Fruit fly (Drosophila melanogaster) whole organism, embryonic: ENCODE measurements around the gene Sox100B.
A peak's percentile ranks its signal among the peaks of the same experiment; 100 is the strongest.

ENCODE experiments used
- Awh ChIP-seq: fragments of 200-800 bp; sonication (Bioruptor generic); IDR thresholded peaks from 2 replicates; pipeline ENCODE4, ENCODE4 v1.3.6; 2022; ENCODE audit warnings: missing biosample characterization, missing genetic modification characterization
- B-H2 ChIP-seq: fragments of 200-800 bp; sonication (Bioruptor generic); optimal IDR thresholded peaks from 2 replicates; lab custom pipeline; 2018; ENCODE audit warnings: missing biosample characterization, mild to moderate bottlenecking, missing genetic modification characterization
- Bteb2 ChIP-seq: fragments of 200-800 bp; sonication (Bioruptor generic); optimal IDR thresholded peaks from 2 replicates; lab custom pipeline; 2016; ENCODE audit warnings: missing biosample characterization, missing genetic modification characterization
- C15 ChIP-seq: fragments of 200-800 bp; sonication (Bioruptor generic); IDR thresholded peaks from 3 replicates; pipeline ENCODE4 v1.3.6; 2022; ENCODE audit warnings: missing biosample characterization, missing genetic modification characterization
- CG10366 ChIP-seq: fragments of 200-800 bp; sonication (Bioruptor generic); IDR thresholded peaks from 2 replicates; pipeline ENCODE4 v1.3.6; 2022; ENCODE audit warnings: missing biosample characterization, missing genetic modification characterization
- CG11723 ChIP-seq: fragments of 200-800 bp; sonication (Bioruptor generic); optimal IDR thresholded peaks from 2 replicates; lab custom pipeline; 2017; ENCODE audit warnings: missing biosample characterization, mild to moderate bottlenecking, missing genetic modification characterization
- CG12236 ChIP-seq: fragments of 200-800 bp; sonication (Bioruptor generic); optimal IDR thresholded peaks from 2 replicates; lab custom pipeline; 2016; ENCODE audit warnings: missing biosample characterization, missing genetic modification characterization
- CG13123 ChIP-seq: fragments of 200-800 bp; sonication (Bioruptor generic); optimal IDR thresholded peaks from 2 replicates; lab custom pipeline; 2016; ENCODE audit warnings: missing biosample characterization, missing genetic modification characterization
- CG14050 ChIP-seq: fragments of 200-800 bp; sonication (Bioruptor generic); IDR thresholded peaks from 3 replicates; pipeline ENCODE4 v1.3.6; 2022; ENCODE audit warnings: missing biosample characterization, missing genetic modification characterization
- CG15479 ChIP-seq: fragments of 200-800 bp; sonication (Bioruptor generic); optimal IDR thresholded peaks from 3 replicates; lab custom pipeline; 2019; ENCODE audit warnings: missing biosample characterization, mild to moderate bottlenecking, missing genetic modification characterization, moderate library complexity
- CG17385 ChIP-seq: fragments of 200-800 bp; sonication (Bioruptor generic); optimal IDR thresholded peaks from 3 replicates; lab custom pipeline; 2018; ENCODE audit warnings: missing biosample characterization, mild to moderate bottlenecking, missing genetic modification characterization
- CG17612 ChIP-seq: fragments of 200-800 bp; sonication (Bioruptor generic); IDR thresholded peaks from 2 replicates; pipeline ENCODE4 v1.3.6; 2022; ENCODE audit warnings: missing biosample characterization, missing genetic modification characterization
- CG18764 ChIP-seq: fragments of 200-800 bp; sonication (Bioruptor generic); optimal IDR thresholded peaks from 3 replicates; lab custom pipeline; 2016; ENCODE audit warnings: missing biosample characterization, missing genetic modification characterization
- CG2116 ChIP-seq: fragments of 200-800 bp; sonication (Bioruptor generic); optimal IDR thresholded peaks from 3 replicates; lab custom pipeline; 2018; ENCODE audit warnings: missing biosample characterization, mild to moderate bottlenecking, missing genetic modification characterization
- CG3065 ChIP-seq: fragments of 200-800 bp; sonication (Bioruptor generic); optimal IDR thresholded peaks from 2 replicates; lab custom pipeline; 2016; ENCODE audit warnings: missing biosample characterization, missing genetic modification characterization
- CG31441 ChIP-seq: fragments of 200-800 bp; sonication (Bioruptor generic); IDR thresholded peaks from 2 replicates; pipeline ENCODE4 v1.3.6; 2022; ENCODE audit warnings: missing biosample characterization, missing genetic modification characterization
- CG32767 ChIP-seq: fragments of 200-800 bp; sonication (Bioruptor generic); IDR thresholded peaks from 2 replicates; pipeline ENCODE4 v1.3.6; 2022; ENCODE audit warnings: missing biosample characterization, missing genetic modification characterization
- CG33213 ChIP-seq: fragments of 200-800 bp; sonication (Bioruptor generic); optimal IDR thresholded peaks from 3 replicates; lab custom pipeline; 2016; ENCODE audit warnings: missing biosample characterization, missing genetic modification characterization
- CG7839 ChIP-seq: fragments of 200-800 bp; sonication (Bioruptor generic); optimal IDR thresholded peaks from 3 replicates; lab custom pipeline; 2018; ENCODE audit warnings: missing biosample characterization, mild to moderate bottlenecking, missing genetic modification characterization, moderate library complexity
- CG8924 ChIP-seq: fragments of 200-800 bp; optimal IDR thresholded peaks from 3 replicates; lab custom pipeline; 2019; ENCODE audit warnings: missing biosample characterization, mild to moderate bottlenecking, missing genetic modification characterization, moderate library complexity
- D19B ChIP-seq: fragments of 200-800 bp; sonication (Bioruptor generic); optimal IDR thresholded peaks from 2 replicates; lab custom pipeline; 2017; ENCODE audit warnings: missing biosample characterization, mild to moderate bottlenecking, missing genetic modification characterization
- Dip2 ChIP-seq: fragments of 200-800 bp; sonication (Bioruptor generic); IDR thresholded peaks from 2 replicates; pipeline ENCODE4 v1.3.6; 2022; ENCODE audit warnings: missing biosample characterization, missing genetic modification characterization
- ERR ChIP-seq: fragments of 200-800 bp; sonication (Bioruptor generic); optimal IDR thresholded peaks from 2 replicates; lab custom pipeline; 2016; ENCODE audit warnings: missing biosample characterization, missing genetic modification characterization
- HLHmδ ChIP-seq: fragments of 200-800 bp; sonication (Bioruptor generic); optimal IDR thresholded peaks from 2 replicates; lab custom pipeline; 2018; ENCODE audit warnings: missing biosample characterization, mild to moderate bottlenecking, missing genetic modification characterization, moderate library complexity
- Hr78 ChIP-seq, 2 experiments: fragments of 200-800 bp in 1 of 2; fragments of >200 bp in 1 of 2; sonication (Bioruptor generic) in 1 of 2; optimal IDR thresholded peaks; 2 replicates each; lab custom pipeline; 2017 to 2019; ENCODE audit warnings: missing biosample characterization in 2 of 2, missing genetic modification characterization in 2 of 2, mild to moderate bottlenecking in 1 of 2, moderate library complexity in 1 of 2
- Kr ChIP-seq: fragments of 200-800 bp; sonication (Bioruptor generic); optimal IDR thresholded peaks from 2 replicates; lab custom pipeline; 2017; ENCODE audit warnings: missing biosample characterization, mild to moderate bottlenecking, missing genetic modification characterization
- MBD-R2 ChIP-seq: fragments of 200-800 bp; sonication (Bioruptor generic); IDR thresholded peaks from 2 replicates; pipeline ENCODE4 v1.3.6; 2022; ENCODE audit warnings: missing biosample characterization, missing genetic modification characterization
- MTF-1 ChIP-seq: fragments of 200-800 bp; sonication (Bioruptor generic); optimal IDR thresholded peaks from 2 replicates; lab custom pipeline; 2018; ENCODE audit warnings: missing biosample characterization, mild to moderate bottlenecking, missing genetic modification characterization, borderline replicate concordance
- Neu2 ChIP-seq: fragments of 200-800 bp; sonication (Bioruptor generic); optimal IDR thresholded peaks from 3 replicates; lab custom pipeline; 2016; ENCODE audit warnings: missing biosample characterization, missing genetic modification characterization, borderline replicate concordance
- cad ChIP-seq: fragments of >200 bp; optimal IDR thresholded peaks from 2 replicates; lab custom pipeline; 2017; ENCODE audit warnings: missing biosample characterization, missing genetic modification characterization
- crc ChIP-seq: fragments of 200-800 bp; sonication (Bioruptor generic); optimal IDR thresholded peaks from 2 replicates; lab custom pipeline; 2016; ENCODE audit warnings: missing biosample characterization, missing genetic modification characterization
- croc ChIP-seq: fragments of 200-800 bp; sonication (Bioruptor generic); conservative IDR thresholded peaks from 3 replicates; pipeline ENCODE4 v1.3.6; 2022; ENCODE audit warnings: missing biosample characterization, missing genetic modification characterization
- disco-r ChIP-seq: fragments of 200-800 bp; sonication (Bioruptor generic); optimal IDR thresholded peaks from 2 replicates; lab custom pipeline; 2016; ENCODE audit warnings: missing biosample characterization, missing genetic modification characterization
- dmrt11E ChIP-seq: fragments of 200-800 bp; sonication (Bioruptor generic); optimal IDR thresholded peaks from 3 replicates; lab custom pipeline; 2018; ENCODE audit warnings: missing biosample characterization, mild to moderate bottlenecking, missing genetic modification characterization, moderate library complexity
- en ChIP-seq: fragments of 200-800 bp; sonication (Bioruptor generic); optimal IDR thresholded peaks from 2 replicates; lab custom pipeline; 2016; ENCODE audit warnings: missing biosample characterization, missing genetic modification characterization
- fd96Cb ChIP-seq: fragments of 200-800 bp; sonication (Bioruptor generic); optimal IDR thresholded peaks from 2 replicates; lab custom pipeline; 2018; ENCODE audit warnings: missing biosample characterization, mild to moderate bottlenecking, missing genetic modification characterization, moderate library complexity
- hb ChIP-seq: fragments of 200-800 bp; sonication (Bioruptor generic); IDR thresholded peaks from 3 replicates; pipeline ENCODE4 v1.3.6; 2022; ENCODE audit warnings: missing biosample characterization, missing genetic modification characterization; ENCODE audit not compliant: partially characterized antibody
- her ChIP-seq: fragments of 200-800 bp; sonication (Bioruptor generic); optimal IDR thresholded peaks from 2 replicates; lab custom pipeline; 2016; ENCODE audit warnings: missing biosample characterization, missing genetic modification characterization
- pfk ChIP-seq: fragments of 200-800 bp; sonication (Bioruptor generic); optimal IDR thresholded peaks from 2 replicates; lab custom pipeline; 2018; ENCODE audit warnings: missing biosample characterization, mild to moderate bottlenecking, missing genetic modification characterization, moderate library complexity
- pho ChIP-seq: fragments of 200-800 bp; sonication (Bioruptor generic); optimal IDR thresholded peaks from 2 replicates; lab custom pipeline; 2016; ENCODE audit warnings: missing biosample characterization, missing genetic modification characterization
- pnt ChIP-seq: fragments of 200-800 bp; sonication (Bioruptor generic); optimal IDR thresholded peaks from 3 replicates; lab custom pipeline; 2016; ENCODE audit warnings: missing biosample characterization, missing genetic modification characterization
- scrt ChIP-seq: fragments of 200-800 bp; sonication (Bioruptor generic); optimal IDR thresholded peaks from 2 replicates; lab custom pipeline; 2018; ENCODE audit warnings: missing biosample characterization, mild to moderate bottlenecking, missing genetic modification characterization, moderate library complexity
- sna ChIP-seq: fragments of 200-800 bp; sonication (Bioruptor generic); IDR thresholded peaks from 2 replicates; pipeline ENCODE4 v1.3.6; 2022; ENCODE audit warnings: missing biosample characterization, missing genetic modification characterization; ENCODE audit not compliant: partially characterized antibody
- sob ChIP-seq: fragments of 200-800 bp; sonication (Bioruptor generic); IDR thresholded peaks from 2 replicates; pipeline ENCODE4 v1.3.6; 2022; ENCODE audit warnings: missing biosample characterization, missing genetic modification characterization
- sug ChIP-seq: fragments of 200-800 bp; optimal IDR thresholded peaks from 2 replicates; lab custom pipeline; 2019; ENCODE audit warnings: missing biosample characterization, mild to moderate bottlenecking, missing genetic modification characterization, moderate library complexity
- unpg ChIP-seq: fragments of 200-800 bp; sonication (Bioruptor generic); optimal IDR thresholded peaks from 3 replicates; lab custom pipeline; 2018; ENCODE audit warnings: missing biosample characterization, mild to moderate bottlenecking, missing genetic modification characterization, moderate library complexity
- usp ChIP-seq: fragments of >200 bp; optimal IDR thresholded peaks from 2 replicates; lab custom pipeline; 2017; ENCODE audit warnings: missing biosample characterization, missing genetic modification characterization
- wek ChIP-seq: fragments of 200-800 bp; sonication (Bioruptor generic); optimal IDR thresholded peaks from 3 replicates; lab custom pipeline; 2018; ENCODE audit warnings: missing biosample characterization, mild to moderate bottlenecking, missing genetic modification characterization, moderate library complexity
- zfh1 ChIP-seq: fragments of 200-800 bp; sonication (Bioruptor generic); IDR thresholded peaks from 3 replicates; pipeline ENCODE4 v1.3.6; 2022; ENCODE audit warnings: missing biosample characterization, missing genetic modification characterization

The Sox100B gene

DNA sequence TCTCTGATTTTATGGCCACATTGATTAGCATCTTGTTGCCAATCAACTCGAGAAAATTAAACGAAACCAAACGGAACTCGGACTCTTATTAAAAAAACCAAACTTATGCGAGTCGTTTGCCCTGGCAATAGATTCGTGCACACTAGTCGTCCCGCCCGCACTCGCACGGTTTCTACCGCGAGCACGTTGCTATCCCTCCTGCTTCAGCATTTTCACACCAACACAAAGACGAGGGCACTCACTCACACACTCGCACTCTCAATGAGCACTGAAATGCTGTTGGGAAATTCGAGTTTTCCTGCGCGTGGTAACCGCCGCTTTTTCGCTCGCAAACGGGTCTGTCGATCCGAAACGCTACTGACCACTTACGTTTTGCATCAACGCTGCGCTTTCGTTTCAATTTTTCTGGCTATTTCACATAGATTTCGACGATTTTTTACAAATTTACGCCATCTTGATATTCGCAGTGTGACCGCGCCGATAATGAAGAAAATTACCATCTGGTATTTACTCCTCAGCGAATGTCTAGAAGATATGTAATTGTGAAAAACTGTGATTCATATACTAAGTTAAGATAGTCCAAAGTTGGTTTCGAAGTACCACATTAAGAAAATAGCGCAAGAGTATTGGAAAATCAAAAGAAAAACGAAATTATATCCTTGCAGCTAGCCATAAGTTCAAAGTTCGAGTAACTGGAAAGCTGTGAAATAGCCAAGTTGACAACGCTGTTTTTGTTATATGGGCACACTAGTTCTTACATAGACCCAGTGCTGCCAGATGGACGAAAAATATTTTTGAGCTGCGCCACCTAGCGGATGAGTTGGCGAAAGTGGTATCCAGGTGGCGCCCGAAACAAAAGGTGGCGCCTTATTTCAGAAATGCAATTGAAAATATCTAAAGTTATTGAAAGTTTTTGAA is 4.1 kb upstream of the Sox100B start, which contains the start of gene dco (continued):
- TF ChIP-seq CG11723 (GFP tag; lab: Kevin White, UChicago) (peak; percentile 4), Kr (GFP tag; lab: Kevin White, UChicago) (no peak), CG10366 (peak; percentile 76), D19B (GFP tag; lab: Kevin White, UChicago) (no peak), CG3065 (peak; percentile 57), Neu2 (peak; percentile 25), en (GFP tag; lab: Kevin White, UChicago) (no peak), sob (GFP tag; lab: Robert Waterston, UW) (peak; percentile 78), zfh1 (GFP tag; lab: Robert Waterston, UW) (peak; percentile 89), dmrt11E (peak; percentile 40), ERR (GFP tag; lab: Kevin White, UChicago) (peak; percentile 21), pfk (GFP tag; lab: Kevin White, UChicago) (no peak), unpg (GFP tag; lab: Kevin White, UChicago) (peak; percentile 46), croc (GFP tag; lab: Robert Waterston, UW) (peak; percentile 54; the same call in 2 of the 3 replicates), crc (GFP tag; lab: Kevin White, UChicago) (no peak), CG13123 (GFP tag; lab: Kevin White, UChicago) (peak; percentile 46), CG17385 (peak; percentile 40), HLHmδ (GFP tag; lab: Kevin White, UChicago) (peak; percentile 70), wek (GFP tag; lab: Kevin White, UChicago) (no peak), hb (GFP tag; lab: Robert Waterston, UW) (no peak), B-H2 (GFP tag; lab: Kevin White, UChicago) (peak; percentile 63), CG17612 (GFP tag; lab: Robert Waterston, UW) (peak; percentile 70), Bteb2 (GFP tag; lab: Kevin White, UChicago) (no peak), her (GFP tag; lab: Kevin White, UChicago) (peak; percentile 29), C15 (GFP tag; lab: Robert Waterston, UW) (no peak), CG12236 (GFP tag; lab: Kevin White, UChicago) (no peak), CG7839 (tag; lab: Kevin White, UChicago) (peak; percentile 80), CG33213 (GFP tag; lab: Kevin White, UChicago) (peak; percentile 96), CG31441 (GFP tag; lab: Robert Waterston, UW) (peak; percentile 58), scrt (no peak), disco-r (GFP tag; lab: Kevin White, UChicago) (peak; percentile 65), MBD-R2 (GFP tag; lab: Robert Waterston, UW) (peak; percentile 21), sna (GFP tag; lab: Robert Waterston, UW) (no peak), usp (GFP tag; lab: Kevin White, UChicago) (no peak), fd96Cb (tag; lab: Kevin White, UChicago) (peak; percentile 59), cad (GFP tag; lab: Kevin White, UChicago) (no peak), CG32767 (no peak), CG18764 (GFP tag; lab: Kevin White, UChicago) (peak; percentile 72), Hr78 (GFP tag; optimal IDR thresholded peaks at IDR 0.05; lab: Kevin White, UChicago) (no peak), Dip2 (GFP tag; lab: Robert Waterston, UW) (peak; percentile 88), CG8924 (tag; lab: Kevin White, UChicago) (peak; percentile 59), pnt (peak; percentile 90), Awh (GFP tag; lab: Robert Waterston, UW) (peak; percentile 65), sug (tag; lab: Kevin White, UChicago) (peak; percentile 61), MTF-1 (GFP tag; lab: Kevin White, UChicago) (peak; percentile 80), pho (GFP tag; lab: Kevin White, UChicago) (peak; percentile 22), CG2116 (GFP tag; lab: Kevin White, UChicago) (peak; percentile 36), CG15479 (no peak), CG14050 (GFP tag; lab: Robert Waterston, UW) (peak; percentile 52; the same call in 2 of the 3 replicates)
